Worm (Caenorhabditis elegans): ENCODE results near the gene K08F8.15.

DNA sequence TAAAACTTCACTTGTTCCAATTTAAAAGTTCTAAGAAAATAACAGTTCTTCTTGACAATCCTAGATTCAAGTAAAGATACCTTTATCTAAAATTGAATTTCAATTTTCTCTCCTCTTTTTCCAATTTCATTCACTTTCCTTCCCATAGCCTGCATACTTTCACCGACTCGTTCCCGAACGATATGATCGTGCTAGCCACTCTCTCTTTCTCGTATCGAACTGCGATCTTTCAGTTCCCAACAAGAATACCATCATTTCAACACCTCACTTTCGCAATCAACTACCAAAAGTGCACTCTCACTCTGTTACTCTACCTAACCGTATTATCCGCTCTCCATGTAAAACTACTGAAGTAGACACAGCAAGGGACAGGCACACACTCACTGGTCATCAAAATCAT, 16.6 kb upstream of the K08F8.15 start:
- TF ChIP-seq Y22D7AL.16 (tag; optimal IDR thresholded peaks at IDR 0.05) (no peak), unc-55 (GFP tag; optimal IDR thresholded peaks at IDR 0.05) (no peak)
